Fruit fly (Drosophila melanogaster): Measurements from ENCODE around the gene Flo2.

- TF ChIP-seq rn (GFP tag; IDR thresholded peaks at IDR 0.05) (no peak), Ets98B (GFP tag; IDR thresholded peaks at IDR 0.05) (peak; percentile 52), CG12605 (GFP tag; IDR thresholded peaks at IDR 0.05) (peak; percentile 16; the same call in 1 of the 2 replicates), CG4496 (GFP tag; IDR thresholded peaks at IDR 0.05) (peak; percentile 30; the same call in 1 of the 3 replicates), CG34367 (tag; optimal IDR thresholded peaks at IDR 0.05) (no peak), CG9948 (tag; optimal IDR thresholded peaks at IDR 0.05) (peak; percentile 62), CG14655 (GFP tag; optimal IDR thresholded peaks at IDR 0.05) (peak; percentile 74), CG10348 (GFP tag; IDR thresholded peaks at IDR 0.05) (no peak), EcR (GFP tag; optimal IDR thresholded peaks at IDR 0.05) (peak; percentile 87), CG8159 (tag; optimal IDR thresholded peaks at IDR 0.05) (peak; percentile 45), Pif1A (GFP tag; optimal IDR thresholded peaks at IDR 0.05) (peak; percentile 29), CG32121 (GFP tag; IDR thresholded peaks at IDR 0.05) (peak; percentile 51), CG15710 (tag; optimal IDR thresholded peaks at IDR 0.05) (peak; percentile 26), CG8301 (tag; optimal IDR thresholded peaks at IDR 0.05) (peak; percentile 50)
These were observed 83.5 kb downstream of the Flo2 start for dm6 chrX:14922396-14923276.
